Fruit fly (Drosophila melanogaster) whole organism, adult: Measurements from ENCODE around the gene CG2104.

Experiments
- CG11617 ChIP-seq: fragments of 200-800 bp; sonication (Bioruptor generic); optimal IDR thresholded peaks from 2 replicates; lab custom pipeline; 2017; ENCODE audit warnings: mild to moderate bottlenecking, missing biosample characterization, missing genetic modification reagents, missing genetic modification characterization
- CG7101 ChIP-seq: fragments of 200-800 bp; sonication (Bioruptor generic); optimal IDR thresholded peaks from 2 replicates; lab custom pipeline; 2018; ENCODE audit warnings: missing biosample characterization, mild to moderate bottlenecking, missing genetic modification characterization, moderate library complexity
- Crg-1 ChIP-seq: fragments of 200-800 bp; sonication (Bioruptor generic); optimal IDR thresholded peaks from 2 replicates; lab custom pipeline; 2016; ENCODE audit warnings: missing biosample characterization, missing genetic modification characterization
- kay ChIP-seq: fragments of 200-800 bp; sonication (Bioruptor generic); peaks from one replicate; lab custom pipeline; 2016; ENCODE audit warnings: missing biosample characterization, missing genetic modification characterization, borderline replicate concordance
- ovo ChIP-seq: fragments of 200-800 bp; sonication (Bioruptor generic); optimal IDR thresholded peaks from 2 replicates; lab custom pipeline; 2016; ENCODE audit warnings: missing biosample characterization, missing genetic modification characterization
- tj ChIP-seq: fragments of 200-800 bp; sonication (Bioruptor generic); optimal IDR thresholded peaks from 3 replicates; lab custom pipeline; 2017; ENCODE audit warnings: missing biosample characterization, mild to moderate bottlenecking, missing genetic modification characterization, moderate library complexity
- toe ChIP-seq: fragments of 200-800 bp; sonication (Bioruptor generic); optimal IDR thresholded peaks from 2 replicates; lab custom pipeline; 2016; ENCODE audit warnings: missing biosample characterization, missing genetic modification characterization

DNA sequence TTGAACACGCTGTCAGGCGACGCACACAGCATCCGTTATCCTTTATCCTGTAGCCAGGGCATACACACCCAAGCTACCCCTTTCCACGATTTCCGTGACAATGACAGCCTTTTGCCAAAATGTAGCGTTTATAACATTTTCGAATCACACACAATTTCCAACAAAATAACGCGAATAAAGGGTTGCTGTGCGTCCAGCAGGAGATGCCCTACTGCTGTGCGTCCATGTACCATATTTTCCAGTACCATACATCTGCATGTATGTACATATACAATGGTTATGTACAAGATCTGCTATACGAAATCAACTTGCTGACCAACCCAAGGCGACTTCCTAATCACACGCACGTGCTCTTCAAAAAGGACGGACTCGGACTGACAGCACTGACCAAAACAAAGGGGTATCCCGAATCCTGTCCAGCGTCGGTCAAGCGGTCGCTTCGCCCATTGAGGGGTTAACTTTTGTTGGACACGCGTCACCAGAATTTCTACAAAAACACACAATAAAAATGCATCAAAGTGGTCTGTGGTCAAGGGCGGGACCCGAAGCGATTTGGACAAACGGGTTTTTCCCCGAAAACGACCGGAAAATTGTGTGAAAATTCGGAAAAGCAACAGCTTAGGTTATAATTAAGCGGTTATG, 34.8 kb upstream of the CG2104 start:
- TF ChIP-seq Crg-1 (GFP tag; lab: Kevin White, UChicago) (no peak), CG11617 (GFP tag; lab: Kevin White, UChicago) (no peak), tj (GFP tag; lab: Kevin White, UChicago) (no peak), CG7101 (tag; lab: Kevin White, UChicago) (no peak), toe (GFP tag; lab: Kevin White, UChicago) (no peak), kay (GFP tag; lab: Kevin White, UChicago) (no peak), ovo (no peak)
